Worm (Caenorhabditis elegans) whole organism, early embryonic: ENCODE measurements around the gene Y37D8A.5.

Source experiments
- B0310.2 ChIP-seq: sonication (generic microtip); optimal IDR thresholded peaks from 2 replicates; lab custom pipeline; 2016; ENCODE audit warnings: mild to moderate bottlenecking, missing genetic modification characterization, missing compliant biosample characterization
- F13C5.2 ChIP-seq: sonication (generic microtip); optimal IDR thresholded peaks from 2 replicates; lab custom pipeline; 2017; ENCODE audit warnings: mild to moderate bottlenecking, missing genetic modification characterization, inconsistent platforms, missing compliant biosample characterization
- aly-1 ChIP-seq: sonication (generic microtip); optimal IDR thresholded peaks from 2 replicates; lab custom pipeline; 2016; ENCODE audit warnings: missing genetic modification characterization, missing compliant biosample characterization
- ama-1 ChIP-seq: fragments of 150-350 bp; optimal IDR thresholded peaks from 2 replicates; lab custom pipeline; 2014
- ceh-13 ChIP-seq: fragments of 200-800 bp; sonication (Bioruptor generic); optimal IDR thresholded peaks from 2 replicates; lab custom pipeline; 2018; ENCODE audit warnings: mild to moderate bottlenecking, missing genetic modification characterization, missing compliant biosample characterization
- ceh-36 ChIP-seq: sonication (generic microtip); optimal IDR thresholded peaks from 2 replicates; lab custom pipeline; 2016; ENCODE audit warnings: missing genetic modification characterization, inconsistent platforms, missing compliant biosample characterization
- ets-7 ChIP-seq: sonication (generic microtip); optimal IDR thresholded peaks from 2 replicates; lab custom pipeline; 2016; ENCODE audit warnings: missing genotype, missing genetic modification characterization, missing compliant biosample characterization
- flt-1 ChIP-seq: fragments of 200-800 bp; sonication (Bioruptor generic); IDR thresholded peaks from 2 replicates; pipeline ENCODE4 v1.3.6; 2022; ENCODE audit warnings: missing genetic modification characterization, missing compliant biosample characterization
- hmbx-1 ChIP-seq: sonication (generic microtip); optimal IDR thresholded peaks from 2 replicates; lab custom pipeline; 2016; ENCODE audit warnings: mild to moderate bottlenecking, missing genetic modification characterization, missing compliant biosample characterization
- hmg-4 ChIP-seq: fragments of 200-800 bp; sonication (Bioruptor generic); optimal IDR thresholded peaks from 2 replicates; lab custom pipeline; 2018; ENCODE audit warnings: mild to moderate bottlenecking, missing genetic modification characterization, missing compliant biosample characterization
- hnd-1 ChIP-seq: sonication (generic microtip); optimal IDR thresholded peaks from 2 replicates; lab custom pipeline; 2016; ENCODE audit warnings: missing genetic modification characterization, missing compliant biosample characterization
- pes-1 ChIP-seq: fragments of 200-800 bp; sonication (Bioruptor generic); IDR thresholded peaks from 2 replicates; pipeline ENCODE4 v1.3.6; 2022; ENCODE audit warnings: missing genetic modification reagents, missing genetic modification characterization, missing compliant biosample characterization
- scrt-1 ChIP-seq: fragments of 200-800 bp; sonication (Bioruptor generic); IDR thresholded peaks from 2 replicates; pipeline ENCODE4 v1.3.6; 2022; ENCODE audit warnings: missing genetic modification characterization, missing compliant biosample characterization
- sea-1 ChIP-seq: fragments of 200-800 bp; sonication (Bioruptor generic); conservative IDR thresholded peaks from 2 replicates; pipeline ENCODE4 v1.3.6; 2022; ENCODE audit warnings: missing genetic modification characterization, missing compliant biosample characterization
- tbx-11 ChIP-seq: fragments of 200-800 bp; sonication (Bioruptor generic); IDR thresholded peaks from 2 replicates; pipeline ENCODE4 v1.3.6; 2022; ENCODE audit warnings: missing genetic modification characterization, missing compliant biosample characterization
- tbx-37 ChIP-seq: fragments of 200-800 bp; sonication (Bioruptor generic); conservative IDR thresholded peaks from 2 replicates; pipeline ENCODE4 v1.3.6; 2022; ENCODE audit warnings: missing genetic modification reagents, missing genetic modification characterization, missing compliant biosample characterization
- tra-4 ChIP-seq: sonication (generic microtip); optimal IDR thresholded peaks from 2 replicates; lab custom pipeline; 2017; ENCODE audit warnings: missing genetic modification characterization, missing compliant biosample characterization

Y37D8A.5 gene

ce11 chrIII:12849691-12850090, 5.6 kb downstream of the Y37D8A.5 start:
- TF ChIP-seq hnd-1 (tag; lab: Kevin White, UChicago) (no peak), ama-1 (lab: Kevin White, UChicago) (no peak)

- TF ChIP-seq hmbx-1, result no peak
- no peak for TF ChIP-seq B0310.2 (tag; lab: Kevin White, UChicago)
- TF ChIP-seq tbx-11 (GFP tag; lab: Robert Waterston, UW), result no peak
- no peak for TF ChIP-seq sea-1 (GFP tag; lab: Robert Waterston, UW)
- no peak for TF ChIP-seq tbx-37 (GFP tag; lab: Robert Waterston, UW)
These were observed 6.2 kb downstream of the Y37D8A.5 start for ce11 chrIII:12848981-12849589.

ce11 chrIII:12847623-12848022, 7.7 kb downstream of the Y37D8A.5 start:
- TF ChIP-seq hmbx-1, result no peak
- TF ChIP-seq aly-1 (tag; lab: Kevin White, UChicago), result no peak

- TF ChIP-seq B0310.2 (tag; lab: Kevin White, UChicago) (no peak), scrt-1 (GFP tag; lab: Robert Waterston, UW) (no peak), ama-1 (lab: Kevin White, UChicago) (no peak), ceh-36 (tag; lab: Kevin White, UChicago) (no peak), tbx-37 (GFP tag; lab: Robert Waterston, UW) (no peak), tra-4 (tag; lab: Kevin White, UChicago) (no peak), ceh-13 (no peak), F13C5.2 (tag; lab: Kevin White, UChicago) (no peak), ets-7 (tag; lab: Kevin White, UChicago) (no peak), hmbx-1 (no peak)
These were observed 12.4 kb downstream of the Y37D8A.5 start for ce11 chrIII:12842858-12843257.

- TF ChIP-seq pes-1 (GFP tag; lab: Robert Waterston, UW), result no peak
- TF ChIP-seq hmbx-1, result no peak
- no peak for TF ChIP-seq ceh-13
- TF ChIP-seq tra-4 (tag; lab: Kevin White, UChicago), result no peak
- TF ChIP-seq scrt-1 (GFP tag; lab: Robert Waterston, UW), result no peak
- no peak for TF ChIP-seq hmg-4
- TF ChIP-seq tbx-11 (GFP tag; lab: Robert Waterston, UW), result no peak
- no peak for TF ChIP-seq ceh-36 (tag; lab: Kevin White, UChicago)
- TF ChIP-seq aly-1 (tag; lab: Kevin White, UChicago), result no peak
These were observed 14.0 kb downstream of the Y37D8A.5 start for ce11 chrIII:12841328-12841727.

ce11 chrIII:12840204-12840603, 15.1 kb downstream of the Y37D8A.5 start:
- TF ChIP-seq hmbx-1 (no peak), flt-1 (GFP tag; lab: Robert Waterston, UW) (no peak)

- TF ChIP-seq tra-4 (tag; lab: Kevin White, UChicago) (no peak), ets-7 (tag; lab: Kevin White, UChicago) (no peak), ama-1 (lab: Kevin White, UChicago) (no peak), hnd-1 (tag; lab: Kevin White, UChicago) (no peak), ceh-13 (no peak), tbx-37 (GFP tag; lab: Robert Waterston, UW) (no peak)
These were observed 16.4 kb downstream of the Y37D8A.5 start, which contains the start of gene Y37D8A.4 for ce11 chrIII:12838913-12839366. Gene Y37D8A.4, minus strand, starts transcription at chrIII:12838963.

ce11 chrIII:12838299-12838698, 17.0 kb downstream of the Y37D8A.5 start:
- TF ChIP-seq B0310.2 (tag; lab: Kevin White, UChicago) (no peak), aly-1 (tag; lab: Kevin White, UChicago) (no peak), ets-7 (tag; lab: Kevin White, UChicago) (no peak), scrt-1 (GFP tag; lab: Robert Waterston, UW) (no peak), sea-1 (GFP tag; lab: Robert Waterston, UW) (no peak), hmbx-1 (no peak), tbx-11 (GFP tag; lab: Robert Waterston, UW) (no peak), hmg-4 (no peak), flt-1 (GFP tag; lab: Robert Waterston, UW) (no peak), ama-1 (lab: Kevin White, UChicago) (no peak), ceh-13 (no peak), hnd-1 (tag; lab: Kevin White, UChicago) (no peak), pes-1 (GFP tag; lab: Robert Waterston, UW) (no peak), tbx-37 (GFP tag; lab: Robert Waterston, UW) (no peak), tra-4 (tag; lab: Kevin White, UChicago) (no peak), ceh-36 (tag; lab: Kevin White, UChicago) (no peak), F13C5.2 (tag; lab: Kevin White, UChicago) (no peak)

ce11 chrIII:12836742-12837285, 18.5 kb downstream of the Y37D8A.5 start:
- TF ChIP-seq pes-1 (GFP tag; lab: Robert Waterston, UW) (no peak), scrt-1 (GFP tag; lab: Robert Waterston, UW) (no peak), sea-1 (GFP tag; lab: Robert Waterston, UW) (no peak)
